Worm (Caenorhabditis elegans) whole organism, young adult: ENCODE measurements around the gene ZK688.1.

Source experiments
- B0019.2 ChIP-seq: fragments of 200-800 bp; sonication (Bioruptor generic); conservative IDR thresholded peaks from 2 replicates; pipeline ENCODE4 v1.3.6; 2022; ENCODE audit warnings: missing genetic modification reagents, missing genetic modification characterization, missing compliant biosample characterization
- F23B12.7 ChIP-seq: sonication (generic microtip); optimal IDR thresholded peaks from 2 replicates; lab custom pipeline; 2017; ENCODE audit warnings: missing genetic modification characterization, mild to moderate bottlenecking, missing compliant biosample characterization, antibody characterized with exemption, moderate library complexity; ENCODE audit not compliant: insufficient read depth
- F39B2.1 ChIP-seq: fragments of 200-800 bp; sonication (Bioruptor generic); IDR thresholded peaks from 2 replicates; pipeline ENCODE4 v1.3.6; 2022; ENCODE audit warnings: missing genetic modification reagents, missing genetic modification characterization, missing compliant biosample characterization
- F55B11.4 ChIP-seq: sonication (generic microtip); optimal IDR thresholded peaks from 2 replicates; lab custom pipeline; 2016; ENCODE audit warnings: missing compliant biosample characterization, missing genetic modification characterization, borderline replicate concordance; ENCODE audit not compliant: insufficient read depth
- F57A8.1 ChIP-seq: fragments of 200-800 bp; sonication (Bioruptor generic); optimal IDR thresholded peaks from 2 replicates; lab custom pipeline; 2018; ENCODE audit warnings: mild to moderate bottlenecking, missing genetic modification characterization, moderate library complexity, missing compliant biosample characterization
- atf-7 ChIP-seq: sonication (generic microtip); optimal IDR thresholded peaks from 2 replicates; lab custom pipeline; 2017; ENCODE audit warnings: mild to moderate bottlenecking, missing genetic modification characterization, missing compliant biosample characterization
- attf-5 ChIP-seq: fragments of 200-800 bp; sonication (Bioruptor generic); optimal IDR thresholded peaks from 2 replicates; lab custom pipeline; 2018; ENCODE audit warnings: mild to moderate bottlenecking, missing genetic modification characterization, missing compliant biosample characterization
- ccch-3 ChIP-seq: fragments of 200-800 bp; sonication (Bioruptor generic); optimal IDR thresholded peaks from 2 replicates; lab custom pipeline; 2018; ENCODE audit warnings: mild to moderate bottlenecking, missing genetic modification characterization, missing compliant biosample characterization
- cebp-1 ChIP-seq, 2 experiments: fragments of 200-800 bp in 1 of 2; sonication (Bioruptor generic) in 1 of 2; sonication (generic microtip) in 1 of 2; IDR thresholded peaks in 1 of 2; optimal IDR thresholded peaks in 1 of 2; 2 replicates each; pipeline versions ENCODE4 v1.3.6 to Lab custom; 2017 to 2022; ENCODE audit warnings: missing compliant biosample characterization in 2 of 2, missing genetic modification characterization in 2 of 2, mild to moderate bottlenecking in 1 of 2, missing genetic modification reagents in 1 of 2, moderate library complexity in 1 of 2
- ceh-27 ChIP-seq: fragments of 200-800 bp; sonication (Bioruptor generic); optimal IDR thresholded peaks from 2 replicates; lab custom pipeline; 2018; ENCODE audit warnings: mild to moderate bottlenecking, missing genetic modification characterization, moderate library complexity, missing compliant biosample characterization
- ceh-58 ChIP-seq: fragments of 200-800 bp; sonication (Bioruptor generic); IDR thresholded peaks from 2 replicates; pipeline ENCODE4 v1.3.6; 2022; ENCODE audit warnings: missing genetic modification characterization, missing compliant biosample characterization
- ceh-79 ChIP-seq: sonication (generic microtip); optimal IDR thresholded peaks from 2 replicates; lab custom pipeline; 2017; ENCODE audit warnings: mild to moderate bottlenecking, missing genetic modification characterization, missing compliant biosample characterization
- egrh-3 ChIP-seq: fragments of 200-800 bp; sonication (Bioruptor generic); IDR thresholded peaks from 2 replicates; pipeline ENCODE4 v1.3.6; 2022; ENCODE audit warnings: missing genetic modification reagents, missing genetic modification characterization, missing compliant biosample characterization
- ekl-4 ChIP-seq: fragments of 200-800 bp; sonication (Bioruptor generic); IDR thresholded peaks from 2 replicates; pipeline ENCODE4 v1.3.6; 2022; ENCODE audit warnings: missing genetic modification reagents, missing genetic modification characterization, missing compliant biosample characterization
- fkh-3 ChIP-seq: sonication (generic microtip); optimal IDR thresholded peaks from 2 replicates; lab custom pipeline; 2016; ENCODE audit warnings: mild to moderate bottlenecking, missing genetic modification characterization, missing compliant biosample characterization
- him-1 ChIP-seq: sonication (generic microtip); optimal IDR thresholded peaks from 2 replicates; lab custom pipeline; 2016; ENCODE audit warnings: missing genotype, missing genetic modification reagents, missing genetic modification characterization, missing compliant biosample characterization
- hmg-1.2 ChIP-seq: fragments of 200-800 bp; sonication (Bioruptor generic); IDR thresholded peaks from 2 replicates; pipeline ENCODE4 v1.3.6; 2022; ENCODE audit warnings: missing genetic modification reagents, missing genetic modification characterization, missing compliant biosample characterization
- let-526 ChIP-seq: fragments of 200-800 bp; sonication (Bioruptor generic); IDR thresholded peaks from 2 replicates; pipeline ENCODE4 v1.3.6; 2022; ENCODE audit warnings: missing genetic modification reagents, missing genetic modification characterization, missing compliant biosample characterization
- lin-26 ChIP-seq: fragments of 200-800 bp; sonication (Bioruptor generic); IDR thresholded peaks from 2 replicates; pipeline ENCODE4 v1.3.6; 2022; ENCODE audit warnings: missing genetic modification reagents, missing genetic modification characterization, missing compliant biosample characterization
- lsy-27 ChIP-seq: sonication (generic microtip); optimal IDR thresholded peaks from 2 replicates; lab custom pipeline; 2017; ENCODE audit warnings: missing genetic modification characterization, mild to moderate bottlenecking, missing compliant biosample characterization, antibody characterized with exemption, missing genotype, borderline replicate concordance; ENCODE audit not compliant: insufficient read depth
- madf-10 ChIP-seq: sonication (generic microtip); optimal IDR thresholded peaks from 2 replicates; lab custom pipeline; 2016; ENCODE audit warnings: mild to moderate bottlenecking, missing genetic modification characterization, missing compliant biosample characterization
- madf-8 ChIP-seq: fragments of 200-800 bp; sonication (Bioruptor generic); conservative IDR thresholded peaks from 2 replicates; pipeline ENCODE4 v1.3.6; 2022; ENCODE audit warnings: missing genetic modification reagents, missing genetic modification characterization, missing compliant biosample characterization
- mel-28 ChIP-seq: sonication (generic microtip); optimal IDR thresholded peaks from 2 replicates; lab custom pipeline; 2016; ENCODE audit warnings: borderline replicate concordance, mild to moderate bottlenecking, missing genetic modification characterization, missing compliant biosample characterization
- mes-4 ChIP-seq: sonication (generic microtip); optimal IDR thresholded peaks from 2 replicates; lab custom pipeline; 2016; ENCODE audit warnings: missing genotype, missing genetic modification characterization, missing compliant biosample characterization
- nhr-27 ChIP-seq: fragments of 200-800 bp; sonication (Bioruptor generic); optimal IDR thresholded peaks from 2 replicates; lab custom pipeline; 2018; ENCODE audit warnings: mild to moderate bottlenecking, missing genetic modification characterization, moderate library complexity, missing compliant biosample characterization
- rpc-1 ChIP-seq, 2 experiments: fragments of 150-350 bp in 1 of 2; sonication (generic microtip) in 1 of 2; optimal IDR thresholded peaks; 2 replicates each; lab custom pipeline; 2014 to 2018; ENCODE audit warnings: missing biosample characterization in 1 of 2, missing genetic modification characterization in 1 of 2, missing genetic modification reagents in 1 of 2, missing genotype in 1 of 2
- sdz-38 ChIP-seq: sonication (generic microtip); optimal IDR thresholded peaks from 2 replicates; lab custom pipeline; 2016; ENCODE audit warnings: missing genotype, missing genetic modification characterization, missing compliant biosample characterization
- snpc-1.1 ChIP-seq: sonication (generic microtip); optimal IDR thresholded peaks from 2 replicates; lab custom pipeline; 2017; ENCODE audit warnings: missing genetic modification characterization, mild to moderate bottlenecking, missing compliant biosample characterization, antibody characterized with exemption, moderate library complexity, missing genotype, missing genetic modification reagents; ENCODE audit not compliant: insufficient read depth
- somi-1 ChIP-seq: fragments of 200-800 bp; sonication (Bioruptor generic); optimal IDR thresholded peaks from 2 replicates; lab custom pipeline; 2018; ENCODE audit warnings: mild to moderate bottlenecking, missing genetic modification characterization, missing compliant biosample characterization
- tbx-9 ChIP-seq: sonication (generic microtip); optimal IDR thresholded peaks from 2 replicates; lab custom pipeline; 2016; ENCODE audit warnings: borderline replicate concordance, missing genetic modification characterization, inconsistent platforms, missing compliant biosample characterization
- unc-62 ChIP-seq: fragments of 150-350 bp; optimal IDR thresholded peaks from 2 replicates; lab custom pipeline; 2014; ENCODE audit warnings: missing biosample characterization, missing genetic modification reagents, missing genetic modification characterization
- xnd-1 ChIP-seq: sonication (generic microtip); optimal IDR thresholded peaks from 2 replicates; lab custom pipeline; 2016; ENCODE audit warnings: missing genotype, missing genetic modification reagents, missing genetic modification characterization, missing compliant biosample characterization
- ztf-25 ChIP-seq: fragments of 200-800 bp; sonication (Bioruptor generic); IDR thresholded peaks from 2 replicates; pipeline ENCODE4 v1.3.6; 2022; ENCODE audit warnings: missing genetic modification reagents, missing genetic modification characterization, missing compliant biosample characterization
- ztf-28 ChIP-seq: fragments of 200-800 bp; sonication (Bioruptor generic); IDR thresholded peaks from 2 replicates; pipeline ENCODE4 v1.3.6; 2022; ENCODE audit warnings: missing genetic modification reagents, missing genetic modification characterization, missing compliant biosample characterization
- ztf-3 ChIP-seq: fragments of 200-800 bp; sonication (Bioruptor generic); optimal IDR thresholded peaks from 2 replicates; lab custom pipeline; 2018; ENCODE audit warnings: mild to moderate bottlenecking, missing genetic modification characterization, missing compliant biosample characterization

ZK688.1 gene

ce11 chrIII:7913488-7913887 lies 4.1 kb downstream of the ZK688.1 start, which contains the start of gene ZK688.12:
ZK688.12 (minus strand) TSS chrIII:7913588.
- no peak for TF ChIP-seq cebp-1 (GFP tag; IDR thresholded peaks at IDR 0.05; lab: Robert Waterston, UW)
- no peak for TF ChIP-seq cebp-1 (tag; optimal IDR thresholded peaks at IDR 0.05; lab: Kevin White, UChicago)
- TF ChIP-seq hmg-1.2 (GFP tag; lab: Robert Waterston, UW), result no peak
- TF ChIP-seq F39B2.1 (GFP tag; lab: Robert Waterston, UW), result no peak
- no peak for TF ChIP-seq ceh-79 (tag; lab: Kevin White, UChicago)
- TF ChIP-seq lsy-27 (tag; lab: Kevin White, UChicago), result no peak
- TF ChIP-seq B0019.2, result no peak
- no peak for TF ChIP-seq ceh-58
- TF ChIP-seq sdz-38 (tag; lab: Kevin White, UChicago), result no peak
- TF ChIP-seq ccch-3 (GFP tag; lab: Kevin White, UChicago), result no peak
- TF ChIP-seq F57A8.1 (GFP tag; lab: Kevin White, UChicago), result no peak
- no peak for TF ChIP-seq mel-28 (tag; lab: Kevin White, UChicago)
- TF ChIP-seq ztf-3 (GFP tag; lab: Kevin White, UChicago), result no peak
- no peak for TF ChIP-seq F23B12.7 (tag; lab: Kevin White, UChicago)
- no peak for TF ChIP-seq ztf-28 (GFP tag; lab: Robert Waterston, UW)
- TF ChIP-seq him-1 (tag; lab: Kevin White, UChicago), result no peak
- TF ChIP-seq ztf-25 (GFP tag; lab: Robert Waterston, UW), result no peak
- TF ChIP-seq unc-62 (GFP tag; lab: Kevin White, UChicago), result no peak
- no peak for TF ChIP-seq lin-26 (GFP tag; lab: Robert Waterston, UW)
- no peak for TF ChIP-seq madf-8 (GFP tag; lab: Robert Waterston, UW)

DNA sequence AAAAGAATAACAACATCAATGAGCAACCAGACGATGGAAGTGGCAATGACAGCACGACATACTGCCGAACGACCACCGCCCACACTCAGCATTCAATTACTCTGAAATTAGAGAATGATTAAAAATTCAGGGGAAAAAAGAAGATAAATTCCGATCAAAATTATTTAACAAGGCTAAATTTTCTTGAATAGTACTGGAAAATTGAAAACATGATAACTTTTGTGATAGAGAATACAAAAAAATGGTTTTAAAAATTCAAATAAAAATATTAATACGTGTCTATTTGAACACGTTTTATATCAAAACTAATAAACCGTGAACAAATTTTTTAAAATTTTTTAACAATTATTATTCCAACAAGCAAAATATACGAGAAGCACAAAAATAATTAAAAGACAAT lies 8.3 kb downstream of the ZK688.1 start, which contains the start of gene gly-3:
Gene gly-3, minus strand, starts transcription at position 101 of the 400 bp plus-strand sequence.
- no peak for TF ChIP-seq xnd-1 (tag; lab: Kevin White, UChicago)
- no peak for TF ChIP-seq let-526 (GFP tag; lab: Robert Waterston, UW)
- TF ChIP-seq nhr-27 (tag; lab: Kevin White, UChicago), result no peak
- TF ChIP-seq atf-7, result no peak
- TF ChIP-seq fkh-3 (tag; lab: Kevin White, UChicago), result no peak
- TF ChIP-seq attf-5, result no peak
- TF ChIP-seq somi-1, result no peak
- TF ChIP-seq mes-4 (tag; lab: Kevin White, UChicago), result no peak

- TF ChIP-seq ceh-27 (GFP tag; lab: Kevin White, UChicago), result no peak
- no peak for TF ChIP-seq F55B11.4 (tag; lab: Kevin White, UChicago)
- TF ChIP-seq snpc-1.1 (tag; lab: Kevin White, UChicago), result no peak
- TF ChIP-seq somi-1, result no peak
- no peak for TF ChIP-seq ekl-4 (GFP tag; lab: Robert Waterston, UW)
- TF ChIP-seq madf-10 (tag; lab: Kevin White, UChicago), result no peak
- TF ChIP-seq tbx-9 (tag; lab: Kevin White, UChicago), result no peak
- no peak for TF ChIP-seq rpc-1 (optimal IDR thresholded peaks at IDR 0.05; lab: Kevin White, UChicago)
- TF ChIP-seq rpc-1 (tag; optimal IDR thresholded peaks at IDR 0.05; lab: Kevin White, UChicago), result no peak
- TF ChIP-seq egrh-3 (GFP tag; lab: Robert Waterston, UW), result no peak
These were observed 10.5 kb downstream of the ZK688.1 start, which contains the start of gene C29E4.14 for ce11 chrIII:7919823-7920222. C29E4.14 (plus strand) TSS chrIII:7920123.
